Fruit fly (Drosophila melanogaster): ENCODE results near the gene Rpt4.

- TF ChIP-seq usp (GFP tag; optimal IDR thresholded peaks at IDR 0.05) = no peak
- TF ChIP-seq pan (optimal IDR thresholded peaks at IDR 0.05) = no peak
- TF ChIP-seq CG8478 (optimal IDR thresholded peaks at IDR 0.05) = no peak
- no peak for TF ChIP-seq EcR (GFP tag; optimal IDR thresholded peaks at IDR 0.05)
- no peak for TF ChIP-seq psq (optimal IDR thresholded peaks at IDR 0.05)
Observed at dm6 chrX:6332988-6333719, 42.1 kb upstream of the Rpt4 start.

All from whole organism.